Fruit fly (Drosophila melanogaster) whole organism, pupa: ENCODE data around the gene out.

Experiments used
- CG14655 ChIP-seq: fragments of 200-800 bp; sonication (Bioruptor generic); optimal IDR thresholded peaks from 3 replicates; lab custom pipeline; 2017; ENCODE audit warnings: mild to moderate bottlenecking, missing biosample characterization, missing genetic modification reagents, missing genetic modification characterization
- CG15710 ChIP-seq: fragments of 200-800 bp; sonication (Bioruptor generic); optimal IDR thresholded peaks from 2 replicates; lab custom pipeline; 2018; ENCODE audit warnings: missing biosample characterization, mild to moderate bottlenecking, missing genetic modification characterization, moderate library complexity
- CG17806 ChIP-seq: fragments of 200-800 bp; sonication (Bioruptor generic); optimal IDR thresholded peaks from 2 replicates; lab custom pipeline; 2018; ENCODE audit warnings: missing biosample characterization, mild to moderate bottlenecking, missing genetic modification characterization, moderate library complexity
- CG34367 ChIP-seq: fragments of 200-800 bp; sonication (Bioruptor generic); optimal IDR thresholded peaks from 2 replicates; lab custom pipeline; 2018; ENCODE audit warnings: missing biosample characterization, mild to moderate bottlenecking, missing genetic modification characterization
- CG4496 ChIP-seq: fragments of 200-800 bp; sonication (Bioruptor generic); IDR thresholded peaks from 3 replicates; pipeline ENCODE4 v1.3.6; 2022; ENCODE audit warnings: missing biosample characterization, missing genetic modification characterization
- CG8159 ChIP-seq: fragments of 200-800 bp; sonication (Bioruptor generic); optimal IDR thresholded peaks from 3 replicates; lab custom pipeline; 2018; ENCODE audit warnings: missing biosample characterization, mild to moderate bottlenecking, missing genetic modification characterization, moderate library complexity
- CG8301 ChIP-seq: fragments of 200-800 bp; sonication (Bioruptor generic); optimal IDR thresholded peaks from 2 replicates; lab custom pipeline; 2018; ENCODE audit warnings: missing biosample characterization, mild to moderate bottlenecking, missing genetic modification characterization
- D1 ChIP-seq: fragments of 200-800 bp; sonication (Bioruptor generic); optimal IDR thresholded peaks from 2 replicates; lab custom pipeline; 2018; ENCODE audit warnings: missing biosample characterization, mild to moderate bottlenecking, missing genetic modification characterization, moderate library complexity
- EcR ChIP-seq: fragments of 200-800 bp; sonication (Bioruptor generic); optimal IDR thresholded peaks from 3 replicates; lab custom pipeline; 2019; ENCODE audit warnings: missing biosample characterization, missing genetic modification characterization, mild to moderate bottlenecking, moderate library complexity, missing genetic modification reagents
- Ets98B ChIP-seq: fragments of 200-800 bp; sonication (Bioruptor generic); IDR thresholded peaks from 2 replicates; pipeline ENCODE4 v1.3.6; 2022; ENCODE audit warnings: missing biosample characterization, missing genetic modification characterization
- fd96Ca ChIP-seq: fragments of 200-800 bp; sonication (Bioruptor generic); IDR thresholded peaks from 3 replicates; pipeline ENCODE4 v1.3.6; 2022; ENCODE audit warnings: missing biosample characterization, missing genetic modification characterization
- rn ChIP-seq: fragments of 200-800 bp; sonication (Bioruptor generic); IDR thresholded peaks from 2 replicates; pipeline ENCODE4 v1.3.6; 2022; ENCODE audit warnings: missing biosample characterization, missing genetic modification characterization

- TF ChIP-seq D1 (no peak), CG8301 (tag; lab: Kevin White, UChicago) (no peak), Ets98B (GFP tag; lab: Robert Waterston, UW) (no peak), EcR (no peak), rn (GFP tag; lab: Robert Waterston, UW) (no peak), CG34367 (tag; lab: Kevin White, UChicago) (no peak), CG14655 (GFP tag; lab: Kevin White, UChicago) (no peak), fd96Ca (GFP tag; lab: Robert Waterston, UW) (no peak), CG4496 (GFP tag; lab: Robert Waterston, UW) (0 out of 3 replicates have a peak, but pooled peaks have one; percentile 19), CG8159 (tag; lab: Kevin White, UChicago) (no peak), CG15710 (no peak), CG17806 (tag; lab: Kevin White, UChicago) (no peak)
Observed at dm6 chrX:19305172-19305571, 16.7 kb downstream of the out start.
